Fruit fly (Drosophila melanogaster) whole organism, embryonic: ENCODE results near the gene MED18.

ENCODE experiments used
- Blimp-1 ChIP-seq: fragments of 200-800 bp; sonication (Bioruptor generic); optimal IDR thresholded peaks from 3 replicates; lab custom pipeline; 2018; ENCODE audit warnings: missing biosample characterization, missing genetic modification characterization, mild to moderate bottlenecking, moderate library complexity, missing genetic modification reagents
- Bteb2 ChIP-seq: fragments of 200-800 bp; sonication (Bioruptor generic); optimal IDR thresholded peaks from 2 replicates; lab custom pipeline; 2016; ENCODE audit warnings: missing biosample characterization, missing genetic modification characterization
- CG10565 ChIP-seq: fragments of 200-800 bp; sonication (Bioruptor generic); optimal IDR thresholded peaks from 3 replicates; lab custom pipeline; 2016; ENCODE audit warnings: missing biosample characterization, mild to moderate bottlenecking, missing genetic modification characterization
- CG10654 ChIP-seq: fragments of 200-800 bp; sonication (Bioruptor generic); optimal IDR thresholded peaks from 2 replicates; lab custom pipeline; 2016; ENCODE audit warnings: missing biosample characterization, missing genetic modification characterization
- CG12769 ChIP-seq: fragments of 200-800 bp; sonication (Bioruptor generic); optimal IDR thresholded peaks from 2 replicates; lab custom pipeline; 2019; ENCODE audit warnings: missing biosample characterization, mild to moderate bottlenecking, missing genetic modification characterization, moderate library complexity
- CG12942 ChIP-seq: fragments of 200-800 bp; sonication (Bioruptor generic); optimal IDR thresholded peaks from 3 replicates; lab custom pipeline; 2016; ENCODE audit warnings: missing biosample characterization, missing genetic modification characterization
- CG15696 ChIP-seq: fragments of 200-800 bp; sonication (Bioruptor generic); optimal IDR thresholded peaks from 2 replicates; lab custom pipeline; 2019; ENCODE audit warnings: missing biosample characterization, mild to moderate bottlenecking, missing genetic modification characterization, moderate library complexity
- CG16863 ChIP-seq: fragments of 200-800 bp; sonication (Bioruptor generic); optimal IDR thresholded peaks from 3 replicates; lab custom pipeline; 2016; ENCODE audit warnings: missing biosample characterization, missing genetic modification characterization
- CG31388 ChIP-seq: fragments of 200-800 bp; sonication (Bioruptor generic); optimal IDR thresholded peaks from 2 replicates; lab custom pipeline; 2016; ENCODE audit warnings: missing biosample characterization, missing genetic modification characterization
- CG42726 ChIP-seq: fragments of 200-800 bp; sonication (Bioruptor generic); IDR thresholded peaks from 2 replicates; pipeline ENCODE4 v1.3.6; 2022; ENCODE audit warnings: missing biosample characterization, missing genetic modification characterization; ENCODE audit not compliant: partially characterized antibody
- CG4617 ChIP-seq: fragments of 200-800 bp; sonication (Bioruptor generic); optimal IDR thresholded peaks from 3 replicates; lab custom pipeline; 2016; ENCODE audit warnings: missing biosample characterization, missing genetic modification characterization, borderline replicate concordance
- CG4820 ChIP-seq: fragments of 200-800 bp; sonication (Bioruptor generic); optimal IDR thresholded peaks from 3 replicates; lab custom pipeline; 2016; ENCODE audit warnings: missing biosample characterization, missing genetic modification characterization
- CG4854 ChIP-seq: fragments of 200-800 bp; sonication (Bioruptor generic); optimal IDR thresholded peaks from 2 replicates; lab custom pipeline; 2016; ENCODE audit warnings: missing biosample characterization, missing genetic modification characterization, inconsistent platforms
- CG6854 ChIP-seq: fragments of 200-800 bp; sonication (Bioruptor generic); optimal IDR thresholded peaks from 3 replicates; lab custom pipeline; 2017; ENCODE audit warnings: missing biosample characterization, mild to moderate bottlenecking, missing genetic modification characterization
- CG9797 ChIP-seq: fragments of 200-800 bp; sonication (Bioruptor generic); optimal IDR thresholded peaks from 3 replicates; lab custom pipeline; 2018; ENCODE audit warnings: missing biosample characterization, mild to moderate bottlenecking, missing genetic modification characterization
- Dip2 ChIP-seq: fragments of 200-800 bp; sonication (Bioruptor generic); IDR thresholded peaks from 2 replicates; pipeline ENCODE4 v1.3.6; 2022; ENCODE audit warnings: missing biosample characterization, missing genetic modification characterization
- Doc2 ChIP-seq: fragments of 200-800 bp; sonication (Bioruptor generic); IDR thresholded peaks from 2 replicates; pipeline ENCODE4 v1.3.6; 2022; ENCODE audit warnings: missing biosample characterization, missing genetic modification characterization
- Eip74EF ChIP-seq, 2 experiments: fragments of 200-800 bp in 1 of 2; fragments of >200 bp in 1 of 2; sonication (Bioruptor generic) in 1 of 2; optimal IDR thresholded peaks; 2 replicates each; lab custom pipeline; 2017 to 2019; ENCODE audit warnings: missing biosample characterization in 2 of 2, missing genetic modification characterization in 2 of 2, mild to moderate bottlenecking in 1 of 2, moderate library complexity in 1 of 2
- Fer3 ChIP-seq: fragments of 200-800 bp; sonication (Bioruptor generic); optimal IDR thresholded peaks from 2 replicates; lab custom pipeline; 2018; ENCODE audit warnings: missing biosample characterization, mild to moderate bottlenecking, missing genetic modification characterization, moderate library complexity
- HmgZ ChIP-seq: fragments of 200-800 bp; sonication (Bioruptor generic); optimal IDR thresholded peaks from 2 replicates; lab custom pipeline; 2018; ENCODE audit warnings: missing biosample characterization, mild to moderate bottlenecking, missing genetic modification characterization
- Hmx ChIP-seq: fragments of 200-800 bp; sonication (Bioruptor generic); optimal IDR thresholded peaks from 2 replicates; lab custom pipeline; 2016; ENCODE audit warnings: missing biosample characterization, missing genetic modification characterization
- Lim3 ChIP-seq: fragments of 200-800 bp; sonication (Bioruptor generic); IDR thresholded peaks from 2 replicates; pipeline ENCODE4 v1.3.6; 2022; ENCODE audit warnings: missing biosample characterization, missing genetic modification characterization
- Neu2 ChIP-seq: fragments of 200-800 bp; sonication (Bioruptor generic); optimal IDR thresholded peaks from 3 replicates; lab custom pipeline; 2016; ENCODE audit warnings: missing biosample characterization, missing genetic modification characterization, borderline replicate concordance
- Oli ChIP-seq: fragments of 200-800 bp; sonication (Bioruptor generic); optimal IDR thresholded peaks from 2 replicates; lab custom pipeline; 2018; ENCODE audit warnings: missing biosample characterization, mild to moderate bottlenecking, missing genetic modification characterization, moderate library complexity
- Optix ChIP-seq: fragments of 200-800 bp; sonication (Bioruptor generic); IDR thresholded peaks from 3 replicates; pipeline ENCODE4 v1.3.6; 2022; ENCODE audit warnings: missing biosample characterization, missing genetic modification characterization
- Rfx ChIP-seq: fragments of 200-800 bp; sonication (Bioruptor generic); IDR thresholded peaks from 2 replicates; pipeline ENCODE4 v1.3.6; 2022; ENCODE audit warnings: missing biosample characterization, missing genetic modification characterization
- Scr ChIP-seq: fragments of 200-800 bp; sonication (Bioruptor generic); IDR thresholded peaks from 2 replicates; pipeline ENCODE4 v1.3.6; 2022; ENCODE audit warnings: missing biosample characterization, missing genetic modification characterization; ENCODE audit not compliant: partially characterized antibody
- Tbp ChIP-seq: fragments of >200 bp; optimal IDR thresholded peaks from 2 replicates; lab custom pipeline; 2018; ENCODE audit warnings: missing biosample characterization, missing genetic modification characterization
- Xbp1 ChIP-seq: fragments of 200-800 bp; sonication (Bioruptor generic); optimal IDR thresholded peaks from 3 replicates; lab custom pipeline; 2016; ENCODE audit warnings: missing biosample characterization, mild to moderate bottlenecking, missing genetic modification characterization
- ash1 ChIP-seq: fragments of 200-800 bp; sonication (Bioruptor generic); optimal IDR thresholded peaks from 2 replicates; lab custom pipeline; 2018; ENCODE audit warnings: missing biosample characterization, mild to moderate bottlenecking, missing genetic modification characterization
- cad ChIP-seq: fragments of >200 bp; optimal IDR thresholded peaks from 2 replicates; lab custom pipeline; 2017; ENCODE audit warnings: missing biosample characterization, missing genetic modification characterization
- dm ChIP-seq: fragments of 200-800 bp; sonication (Bioruptor generic); optimal IDR thresholded peaks from 3 replicates; lab custom pipeline; 2016; ENCODE audit warnings: missing biosample characterization, missing genetic modification characterization
- dmrt11E ChIP-seq: fragments of 200-800 bp; sonication (Bioruptor generic); optimal IDR thresholded peaks from 3 replicates; lab custom pipeline; 2018; ENCODE audit warnings: missing biosample characterization, mild to moderate bottlenecking, missing genetic modification characterization, moderate library complexity
- dysf ChIP-seq: fragments of 200-800 bp; sonication (Bioruptor generic); IDR thresholded peaks from 3 replicates; pipeline ENCODE4 v1.3.6; 2022; ENCODE audit warnings: missing biosample characterization, missing genetic modification characterization
- en ChIP-seq: fragments of 200-800 bp; sonication (Bioruptor generic); optimal IDR thresholded peaks from 2 replicates; lab custom pipeline; 2016; ENCODE audit warnings: missing biosample characterization, missing genetic modification characterization
- esg ChIP-seq: fragments of 200-800 bp; sonication (Bioruptor generic); conservative IDR thresholded peaks from 2 replicates; pipeline ENCODE4 v1.3.6; 2022; ENCODE audit warnings: missing biosample characterization, missing genetic modification characterization
- ftz-f1 ChIP-seq: fragments of 200-800 bp; sonication (Bioruptor generic); optimal IDR thresholded peaks from 2 replicates; lab custom pipeline; 2016; ENCODE audit warnings: missing biosample characterization, missing genetic modification characterization
- gem ChIP-seq: fragments of 200-800 bp; sonication (Bioruptor generic); optimal IDR thresholded peaks from 2 replicates; lab custom pipeline; 2019; ENCODE audit warnings: missing biosample characterization, mild to moderate bottlenecking, missing genetic modification characterization, moderate library complexity
- gro ChIP-seq: fragments of 200-800 bp; sonication (Bioruptor generic); optimal IDR thresholded peaks from 2 replicates; lab custom pipeline; 2016; ENCODE audit warnings: missing biosample characterization, missing genetic modification characterization
- hkb ChIP-seq, 2 experiments: fragments of 200-800 bp in 1 of 2; fragments of >200 bp in 1 of 2; sonication (Bioruptor generic) in 1 of 2; IDR thresholded peaks in 1 of 2; optimal IDR thresholded peaks in 1 of 2; 2 replicates each; pipeline versions ENCODE4 v1.3.6 to Lab custom; 2017 to 2022; ENCODE audit warnings: missing biosample characterization in 1 of 2, missing genetic modification characterization in 1 of 2
- insv ChIP-seq, 2 experiments: fragments of 200-800 bp; sonication (Bioruptor generic); optimal IDR thresholded peaks; 3 replicates each; lab custom pipeline; 2016 to 2018; ENCODE audit warnings: missing biosample characterization in 2 of 2, missing genetic modification characterization in 2 of 2
- pfk ChIP-seq: fragments of 200-800 bp; sonication (Bioruptor generic); optimal IDR thresholded peaks from 2 replicates; lab custom pipeline; 2018; ENCODE audit warnings: missing biosample characterization, mild to moderate bottlenecking, missing genetic modification characterization, moderate library complexity
- pita ChIP-seq: fragments of 200-800 bp; sonication (Bioruptor generic); optimal IDR thresholded peaks from 2 replicates; lab custom pipeline; 2017; ENCODE audit warnings: missing biosample characterization, mild to moderate bottlenecking, missing genetic modification characterization
- seq ChIP-seq: fragments of 200-800 bp; sonication (Bioruptor generic); IDR thresholded peaks from 2 replicates; pipeline ENCODE4 v1.3.6; 2022; ENCODE audit warnings: missing biosample characterization, missing genetic modification characterization
- sqz ChIP-seq: fragments of 200-800 bp; sonication (Bioruptor generic); optimal IDR thresholded peaks from 3 replicates; lab custom pipeline; 2018; ENCODE audit warnings: missing biosample characterization, mild to moderate bottlenecking, missing genetic modification characterization
- sr ChIP-seq: fragments of 200-800 bp; sonication (Bioruptor generic); IDR thresholded peaks from 3 replicates; pipeline ENCODE4 v1.3.6; 2022; ENCODE audit warnings: missing biosample characterization, missing genetic modification characterization
- twi ChIP-seq: fragments of 200-800 bp; optimal IDR thresholded peaks from 2 replicates; lab custom pipeline; 2019; ENCODE audit warnings: missing biosample characterization, mild to moderate bottlenecking, missing genetic modification characterization, moderate library complexity
- usp ChIP-seq: fragments of >200 bp; optimal IDR thresholded peaks from 2 replicates; lab custom pipeline; 2017; ENCODE audit warnings: missing biosample characterization, missing genetic modification characterization
- vnd ChIP-seq: fragments of 200-800 bp; sonication (Bioruptor generic); IDR thresholded peaks from 3 replicates; pipeline ENCODE4 v1.3.6; 2022; ENCODE audit warnings: missing biosample characterization, missing genetic modification characterization; ENCODE audit not compliant: partially characterized antibody
- zfh1 ChIP-seq: fragments of 200-800 bp; sonication (Bioruptor generic); IDR thresholded peaks from 3 replicates; pipeline ENCODE4 v1.3.6; 2022; ENCODE audit warnings: missing biosample characterization, missing genetic modification characterization

The MED18 gene

DNA sequence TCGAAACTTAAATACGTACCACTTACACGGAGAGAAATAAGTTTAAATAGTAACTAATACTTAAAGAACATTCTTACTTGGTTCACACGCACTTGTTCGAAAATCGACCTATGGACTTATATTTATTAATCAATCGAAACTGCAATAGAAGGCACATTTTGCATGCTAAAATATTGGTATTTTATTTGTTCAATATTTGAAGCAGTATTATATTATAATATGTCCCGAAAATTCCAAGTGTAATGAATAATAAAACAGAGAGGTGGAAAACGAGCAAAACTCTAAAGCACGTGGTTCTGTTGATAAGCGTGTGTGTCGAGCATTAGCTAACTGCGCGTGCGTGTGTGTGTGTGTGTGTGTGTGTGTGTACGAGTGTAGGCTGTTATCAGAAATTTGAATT is 15.8 kb upstream of the MED18 start (continued):
- peak; percentile 21 for TF ChIP-seq CG31388 (GFP tag; lab: Kevin White, UChicago)
- TF ChIP-seq Doc2 (GFP tag; lab: Robert Waterston, UW), result 0 out of 2 replicates have a peak, but pooled peaks have one; percentile 47
- TF ChIP-seq CG9797 (GFP tag; lab: Kevin White, UChicago), result no peak
- TF ChIP-seq ash1, result peak; percentile 46
- TF ChIP-seq sr (GFP tag; lab: Robert Waterston, UW), result no peak
- TF ChIP-seq zfh1, result peak; percentile 54; the same call in 1 of the 3 replicates
- peak; percentile 75 for TF ChIP-seq CG15696 (tag; lab: Kevin White, UChicago)
- TF ChIP-seq en (GFP tag; lab: Kevin White, UChicago), result peak; percentile 48
- peak; percentile 82 for TF ChIP-seq seq (GFP tag; lab: Robert Waterston, UW)
- peak; percentile 17 for TF ChIP-seq CG4617
- peak; percentile 67 for TF ChIP-seq CG10654
- peak; percentile 95 for TF ChIP-seq HmgZ
- TF ChIP-seq Xbp1, result peak; percentile 83
- TF ChIP-seq CG42726 (GFP tag; lab: Robert Waterston, UW), result no peak
- peak; percentile 82 for TF ChIP-seq Bteb2
- no peak for TF ChIP-seq pita (GFP tag; lab: Kevin White, UChicago)
- TF ChIP-seq Dip2 (GFP tag; lab: Robert Waterston, UW), result no peak; the same call in 1 of the 2 replicates
- TF ChIP-seq CG16863 (GFP tag; lab: Kevin White, UChicago), result peak; percentile 62

DNA sequence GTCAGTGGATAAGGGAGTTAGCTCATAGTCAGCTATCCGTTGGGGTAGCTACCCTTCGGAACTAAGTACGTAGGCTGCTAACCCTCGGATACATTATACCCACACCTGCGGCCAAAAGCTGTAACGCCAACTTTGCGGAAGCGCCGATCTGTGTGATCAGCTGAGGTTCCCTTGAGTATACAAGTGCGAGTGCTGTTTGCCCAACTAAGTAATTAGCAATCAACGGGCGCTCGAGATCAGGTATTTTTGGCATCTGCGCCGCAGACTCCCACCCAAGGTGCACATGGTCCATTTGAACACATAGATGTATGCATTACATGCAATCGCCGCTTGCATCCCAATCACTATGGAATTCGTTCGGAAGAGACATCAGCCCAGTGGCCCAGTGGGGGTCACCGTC is 11.6 kb upstream of the MED18 start:
- TF ChIP-seq vnd, result no peak
- peak; percentile 88 for TF ChIP-seq seq (GFP tag; lab: Robert Waterston, UW)
- TF ChIP-seq insv (GFP tag; optimal IDR thresholded peaks at IDR 0.05; lab: Kevin White, UChicago), result peak in 1 of 2 experiments; percentile 51
- peak; percentile 78 for TF ChIP-seq Fer3
- peak; percentile 72 for TF ChIP-seq CG4854 (GFP tag; lab: Kevin White, UChicago)
- peak; percentile 80 for TF ChIP-seq gro (GFP tag; lab: Kevin White, UChicago)
- peak; percentile 85 for TF ChIP-seq CG12769 (tag; lab: Kevin White, UChicago)
- no peak for TF ChIP-seq Optix (GFP tag; lab: Robert Waterston, UW)
- no peak for TF ChIP-seq Hmx (GFP tag; lab: Kevin White, UChicago)
- TF ChIP-seq CG10565 (GFP tag; lab: Kevin White, UChicago), result no peak
- no peak for TF ChIP-seq usp (GFP tag; lab: Kevin White, UChicago)
- peak; percentile 87 for TF ChIP-seq ash1
- no peak for TF ChIP-seq CG4820 (GFP tag; lab: Kevin White, UChicago)
- no peak for TF ChIP-seq hkb (optimal IDR thresholded peaks at IDR 0.05; lab: Kevin White, UChicago)
- TF ChIP-seq hkb (GFP tag; IDR thresholded peaks at IDR 0.05; lab: Robert Waterston, UW), result peak; percentile 89
- TF ChIP-seq CG6854 (GFP tag; lab: Kevin White, UChicago), result peak; percentile 89
- TF ChIP-seq ftz-f1 (GFP tag; lab: Kevin White, UChicago), result no peak
- TF ChIP-seq sqz (GFP tag; lab: Kevin White, UChicago), result no peak
- TF ChIP-seq Eip74EF (GFP tag; optimal IDR thresholded peaks at IDR 0.05; lab: Kevin White, UChicago), result peak in 1 of 2 experiments; percentile 59
- peak; percentile 80 for TF ChIP-seq Rfx (GFP tag; lab: Robert Waterston, UW)
- no peak for TF ChIP-seq Scr
- TF ChIP-seq Tbp (GFP tag; lab: Kevin White, UChicago), result no peak
- TF ChIP-seq CG12942 (GFP tag; lab: Kevin White, UChicago), result peak; percentile 55
- no peak for TF ChIP-seq dmrt11E
- no peak for TF ChIP-seq Neu2 (GFP tag; lab: Kevin White, UChicago)
- TF ChIP-seq twi (tag; lab: Kevin White, UChicago), result no peak
- no peak for TF ChIP-seq Oli (tag; lab: Kevin White, UChicago)
- peak; percentile 36 for TF ChIP-seq gem (tag; lab: Kevin White, UChicago)
- peak; percentile 43 for TF ChIP-seq pfk (GFP tag; lab: Kevin White, UChicago)
- TF ChIP-seq dm (GFP tag; lab: Kevin White, UChicago), result no peak
- TF ChIP-seq esg, result no peak
- TF ChIP-seq cad (GFP tag; lab: Kevin White, UChicago), result no peak
- no peak for TF ChIP-seq Lim3 (GFP tag; lab: Robert Waterston, UW)
- TF ChIP-seq Blimp-1 (GFP tag; lab: Kevin White, UChicago), result no peak
- TF ChIP-seq dysf (GFP tag; lab: Robert Waterston, UW), result peak; percentile 65; the same call in 1 of the 3 replicates
